Fruit fly (Drosophila melanogaster): Measurements from ENCODE around the gene Klp67A.

Klp67A gene

DNA sequence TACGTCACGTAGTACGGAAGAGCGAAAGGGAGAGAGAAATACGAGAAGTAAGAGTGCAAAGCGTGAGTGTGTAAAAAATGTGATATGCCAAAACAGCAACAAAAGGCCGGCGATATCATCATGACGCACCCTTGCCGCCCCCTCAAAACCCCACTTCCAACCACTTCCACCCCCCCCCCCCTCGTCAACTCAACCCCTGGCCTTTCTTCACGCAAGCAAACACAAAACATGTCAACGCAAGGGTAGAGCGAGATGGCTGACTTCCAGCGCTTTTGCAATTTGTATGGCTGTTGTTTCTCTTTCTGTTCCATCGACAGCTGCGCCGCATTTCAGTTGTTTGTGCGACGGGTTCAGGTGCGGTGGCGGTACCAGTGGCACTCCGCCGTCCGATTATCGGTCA lies 31.1 kb downstream of the Klp67A start:
- TF ChIP-seq CG8478 (optimal IDR thresholded peaks at IDR 0.05) (no peak), EcR (GFP tag; optimal IDR thresholded peaks at IDR 0.05) (peak in 1 of 2 experiments; percentile 34), Dll (optimal IDR thresholded peaks at IDR 0.05) (peak; percentile 47)

DNA sequence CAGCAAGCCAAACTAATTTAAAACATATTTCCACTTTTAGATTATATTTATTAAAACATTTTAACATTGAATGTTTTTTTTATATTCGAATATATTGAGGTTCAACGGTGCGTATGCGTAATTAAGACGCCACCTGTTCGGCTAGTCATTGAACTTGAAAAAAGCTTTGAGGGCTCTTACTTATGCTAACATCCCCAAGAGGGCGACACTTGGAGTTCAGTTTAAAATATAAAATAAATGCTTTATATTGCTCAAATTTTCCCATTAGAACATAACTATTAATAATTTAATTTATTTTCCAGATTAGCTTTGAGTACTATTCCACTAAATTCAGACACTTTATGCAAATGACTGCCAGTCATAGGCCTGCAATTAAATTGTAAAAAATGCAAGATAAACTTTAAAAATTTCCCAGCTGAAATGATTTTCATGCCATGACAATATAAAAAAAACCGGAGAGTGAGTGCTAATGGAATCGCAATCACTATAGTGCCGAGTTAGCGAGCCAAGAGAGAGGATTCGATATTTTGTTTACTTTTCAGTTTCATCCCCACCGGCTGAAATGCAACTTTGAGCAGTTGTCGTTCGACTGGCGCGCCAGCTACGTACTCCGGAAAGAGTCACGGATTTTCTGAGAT lies 33.0 kb downstream of the Klp67A start, which contains the start of gene PGRP-LA:
Gene PGRP-LA (plus strand): TSS at position 588 of the 638 bp plus-strand sequence.
- TF ChIP-seq Dll (optimal IDR thresholded peaks at IDR 0.05) (no peak), CG8478 (optimal IDR thresholded peaks at IDR 0.05) (no peak), EcR (GFP tag; optimal IDR thresholded peaks at IDR 0.05) (no peak), pan (optimal IDR thresholded peaks at IDR 0.05) (no peak), psq (optimal IDR thresholded peaks at IDR 0.05) (no peak), usp (GFP tag; optimal IDR thresholded peaks at IDR 0.05) (no peak)

Measured in whole organism.